Worm (Caenorhabditis elegans) whole organism, mixed stage, embryonic: ENCODE results near the gene Y75B8A.37.

Source experiments
- M03D4.4 ChIP-seq: sonication (generic microtip); optimal IDR thresholded peaks from 2 replicates; lab custom pipeline; 2017; ENCODE audit warnings: mild to moderate bottlenecking, missing genetic modification characterization, missing compliant biosample characterization
- bed-3 ChIP-seq: fragments of 200-800 bp; sonication (Bioruptor generic); optimal IDR thresholded peaks from 3 replicates; lab custom pipeline; 2018; ENCODE audit warnings: mild to moderate bottlenecking, missing genetic modification characterization, moderate library complexity, missing compliant biosample characterization
- blmp-1 ChIP-seq: fragments of 150-350 bp; optimal IDR thresholded peaks from 2 replicates; lab custom pipeline; 2014; ENCODE audit warnings: missing biosample characterization, missing genetic modification characterization
- ceh-39 ChIP-seq: fragments of 150-350 bp; optimal IDR thresholded peaks from 2 replicates; lab custom pipeline; 2014; ENCODE audit warnings: missing biosample characterization, missing genetic modification characterization
- ceh-43 ChIP-seq: fragments of 200-800 bp; sonication (Bioruptor generic); optimal IDR thresholded peaks from 2 replicates; lab custom pipeline; 2018; ENCODE audit warnings: mild to moderate bottlenecking, missing genetic modification characterization, moderate library complexity, missing compliant biosample characterization
- ceh-83 ChIP-seq: fragments of 200-800 bp; sonication (Bioruptor generic); optimal IDR thresholded peaks from 2 replicates; lab custom pipeline; 2018; ENCODE audit warnings: mild to moderate bottlenecking, missing genetic modification characterization, missing compliant biosample characterization
- ces-1 ChIP-seq: fragments of 150-350 bp; optimal IDR thresholded peaks from 2 replicates; lab custom pipeline; 2014; ENCODE audit warnings: missing biosample characterization, missing genetic modification reagents, missing genetic modification characterization
- cnd-1 ChIP-seq: fragments of 200-800 bp; sonication (Bioruptor generic); optimal IDR thresholded peaks from 2 replicates; lab custom pipeline; 2018; ENCODE audit warnings: mild to moderate bottlenecking, missing genetic modification characterization, missing compliant biosample characterization
- drap-1 ChIP-seq: fragments of 200-800 bp; sonication (Bioruptor generic); optimal IDR thresholded peaks from 3 replicates; lab custom pipeline; 2018; ENCODE audit warnings: mild to moderate bottlenecking, missing genetic modification characterization, missing compliant biosample characterization
- elt-1 ChIP-seq: sonication (generic microtip); optimal IDR thresholded peaks from 2 replicates; lab custom pipeline; 2017; ENCODE audit warnings: missing genetic modification characterization, mild to moderate bottlenecking, missing compliant biosample characterization, antibody characterized with exemption, moderate library complexity, borderline replicate concordance; ENCODE audit not compliant: insufficient read depth
- elt-3 ChIP-seq: fragments of 150-350 bp; optimal IDR thresholded peaks from 2 replicates; lab custom pipeline; 2014; ENCODE audit warnings: missing biosample characterization, missing genetic modification characterization
- flh-1 ChIP-seq: fragments of 200-800 bp; sonication (Bioruptor generic); optimal IDR thresholded peaks from 2 replicates; lab custom pipeline; 2018; ENCODE audit warnings: mild to moderate bottlenecking, missing genetic modification characterization, moderate library complexity, missing compliant biosample characterization
- ham-2 ChIP-seq: fragments of 200-800 bp; sonication (Bioruptor generic); optimal IDR thresholded peaks from 2 replicates; lab custom pipeline; 2018; ENCODE audit warnings: mild to moderate bottlenecking, missing genetic modification characterization, missing compliant biosample characterization
- hlh-1 ChIP-seq: fragments of 150-350 bp; optimal IDR thresholded peaks from 2 replicates; lab custom pipeline; 2014; ENCODE audit warnings: missing biosample characterization, missing genetic modification reagents, missing genetic modification characterization
- lin-13 ChIP-seq: fragments of 150-350 bp; optimal IDR thresholded peaks from 2 replicates; lab custom pipeline; 2014; ENCODE audit warnings: missing biosample characterization, missing genetic modification characterization
- lin-32 ChIP-seq: fragments of 200-800 bp; sonication (Bioruptor generic); optimal IDR thresholded peaks from 2 replicates; lab custom pipeline; 2018; ENCODE audit warnings: mild to moderate bottlenecking, missing genetic modification characterization, missing compliant biosample characterization
- lsy-2 ChIP-seq: fragments of 150-350 bp; optimal IDR thresholded peaks from 2 replicates; lab custom pipeline; 2014; ENCODE audit warnings: missing biosample characterization, missing genetic modification characterization
- mab-5 ChIP-seq: fragments of 150-350 bp; optimal IDR thresholded peaks from 2 replicates; lab custom pipeline; 2014; ENCODE audit warnings: missing biosample characterization, missing genetic modification characterization
- mep-1 ChIP-seq: fragments of 150-350 bp; optimal IDR thresholded peaks from 2 replicates; lab custom pipeline; 2017; ENCODE audit warnings: missing biosample characterization, missing genetic modification reagents, missing genetic modification characterization, inconsistent platforms
- mls-2 ChIP-seq: sonication (generic microtip); optimal IDR thresholded peaks from 2 replicates; lab custom pipeline; 2016; ENCODE audit warnings: mild to moderate bottlenecking, missing genetic modification characterization, moderate library complexity, missing compliant biosample characterization
- nhr-12 ChIP-seq: fragments of 150-350 bp; optimal IDR thresholded peaks from 2 replicates; lab custom pipeline; 2014; ENCODE audit warnings: missing biosample characterization, missing genetic modification characterization
- nhr-2 ChIP-seq: fragments of 150-350 bp; optimal IDR thresholded peaks from 2 replicates; lab custom pipeline; 2014; ENCODE audit warnings: missing biosample characterization, missing genetic modification characterization
- nhr-237 ChIP-seq: fragments of 150-350 bp; optimal IDR thresholded peaks from 2 replicates; lab custom pipeline; 2014; ENCODE audit warnings: missing biosample characterization, missing genetic modification characterization
- nhr-28 ChIP-seq: fragments of 150-350 bp; optimal IDR thresholded peaks from 2 replicates; lab custom pipeline; 2014; ENCODE audit warnings: missing biosample characterization, missing genetic modification characterization
- nhr-76 ChIP-seq: sonication (generic microtip); optimal IDR thresholded peaks from 2 replicates; lab custom pipeline; 2017; ENCODE audit warnings: missing biosample characterization, missing genetic modification characterization
- pha-4 ChIP-seq: fragments of 150-350 bp; optimal IDR thresholded peaks from 2 replicates; lab custom pipeline; 2018; ENCODE audit warnings: missing biosample characterization, missing genetic modification reagents, missing genetic modification characterization
- sem-2 ChIP-seq: fragments of 200-800 bp; sonication (Bioruptor generic); optimal IDR thresholded peaks from 2 replicates; lab custom pipeline; 2018; ENCODE audit warnings: mild to moderate bottlenecking, missing genetic modification characterization, missing compliant biosample characterization
- snpc-4 ChIP-seq: fragments of 150-350 bp; optimal IDR thresholded peaks from 2 replicates; lab custom pipeline; 2014; ENCODE audit warnings: missing biosample characterization, missing genetic modification characterization
- sptf-1 ChIP-seq: sonication (generic microtip); optimal IDR thresholded peaks from 2 replicates; lab custom pipeline; 2017; ENCODE audit warnings: mild to moderate bottlenecking, missing genetic modification characterization, moderate library complexity, missing compliant biosample characterization
- tbx-8 ChIP-seq: fragments of 200-800 bp; sonication (Bioruptor generic); optimal IDR thresholded peaks from 2 replicates; lab custom pipeline; 2018; ENCODE audit warnings: mild to moderate bottlenecking, missing genetic modification characterization, moderate library complexity, missing compliant biosample characterization
- unc-120 ChIP-seq: sonication (generic microtip); optimal IDR thresholded peaks from 2 replicates; lab custom pipeline; 2017; ENCODE audit warnings: missing genetic modification characterization, missing compliant biosample characterization; ENCODE audit not compliant: poor library complexity, severe bottlenecking
- unc-39 ChIP-seq: fragments of 150-350 bp; optimal IDR thresholded peaks from 2 replicates; lab custom pipeline; 2014; ENCODE audit warnings: missing biosample characterization, missing genetic modification characterization
- unc-62 ChIP-seq: fragments of 150-350 bp; optimal IDR thresholded peaks from 2 replicates; lab custom pipeline; 2014; ENCODE audit warnings: missing biosample characterization, missing genetic modification reagents, missing genetic modification characterization
- zip-8 ChIP-seq: fragments of 150-350 bp; optimal IDR thresholded peaks from 2 replicates; lab custom pipeline; 2014; ENCODE audit warnings: missing biosample characterization, missing genetic modification characterization
- ztf-11 ChIP-seq: fragments of 150-350 bp; optimal IDR thresholded peaks from 2 replicates; lab custom pipeline; 2014; ENCODE audit warnings: missing biosample characterization, missing genetic modification characterization

The Y75B8A.37 gene

DNA sequence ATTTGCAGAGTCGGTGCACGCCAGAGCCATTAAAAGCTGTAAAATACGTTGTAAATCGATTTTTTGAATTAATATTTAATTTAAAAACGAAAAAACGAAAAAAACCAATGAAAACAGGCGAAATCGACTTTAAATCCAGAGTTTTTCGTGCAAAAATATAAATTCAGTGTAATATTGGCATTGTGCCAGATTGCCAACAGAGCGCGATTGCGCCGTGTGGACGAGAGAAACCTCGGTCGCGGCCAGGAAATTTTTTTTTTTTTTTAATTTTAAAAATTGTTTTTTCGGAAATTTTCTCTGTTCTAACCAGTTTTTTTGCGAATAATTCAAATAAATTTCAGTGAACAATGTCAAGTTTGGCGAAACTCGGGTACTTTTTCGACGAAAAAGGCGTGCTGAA, 36.0 kb downstream of the Y75B8A.37 start, which contains the start of the genes pph-4.1 and Y75B8A.31:
TSS of gene pph-4.1 (minus strand) at position 36 of the 400 bp plus-strand sequence.
TSS of gene Y75B8A.31 (plus strand) at position 342 of the 400 bp plus-strand sequence.
- peak; percentile 74 for TF ChIP-seq lsy-2
- TF ChIP-seq ham-2: no peak
- no peak for TF ChIP-seq nhr-76
- TF ChIP-seq ces-1 (GFP tag; lab: Kevin White, UChicago): peak; percentile 61
- TF ChIP-seq tbx-8 (GFP tag; lab: Kevin White, UChicago): no peak
- TF ChIP-seq unc-62 (GFP tag; lab: Kevin White, UChicago): no peak
- peak; percentile 14 for TF ChIP-seq hlh-1
- no peak for TF ChIP-seq ceh-43 (GFP tag; lab: Kevin White, UChicago)
- TF ChIP-seq lin-13 (tag; lab: Kevin White, UChicago): peak; percentile 62
- TF ChIP-seq mep-1 (tag; lab: Kevin White, UChicago): peak; percentile 82
- TF ChIP-seq mab-5: no peak
- no peak for TF ChIP-seq elt-1 (tag; lab: Kevin White, UChicago)
- TF ChIP-seq nhr-28 (tag; lab: Kevin White, UChicago): no peak
- peak; percentile 33 for TF ChIP-seq ceh-39 (tag; lab: Kevin White, UChicago)
- no peak for TF ChIP-seq elt-3 (tag; lab: Kevin White, UChicago)
- no peak for TF ChIP-seq cnd-1 (tag; lab: Kevin White, UChicago)
- no peak for TF ChIP-seq bed-3
- TF ChIP-seq sem-2: no peak
- peak; percentile 72 for TF ChIP-seq pha-4 (tag; lab: Kevin White, UChicago)
- no peak for TF ChIP-seq snpc-4 (tag; lab: Kevin White, UChicago)
- no peak for TF ChIP-seq blmp-1
- no peak for TF ChIP-seq M03D4.4 (tag; lab: Kevin White, UChicago)
- peak; percentile 40 for TF ChIP-seq nhr-237 (tag; lab: Kevin White, UChicago)
- TF ChIP-seq sptf-1 (tag; lab: Kevin White, UChicago): peak; percentile 75
- no peak for TF ChIP-seq ztf-11 (tag; lab: Kevin White, UChicago)
- TF ChIP-seq unc-120 (tag; lab: Kevin White, UChicago): peak; percentile 1
- TF ChIP-seq zip-8 (tag; lab: Kevin White, UChicago): no peak
- TF ChIP-seq lin-32: no peak
- peak; percentile 9 for TF ChIP-seq mls-2 (tag; lab: Kevin White, UChicago)
- TF ChIP-seq nhr-2 (tag; lab: Kevin White, UChicago): no peak
- TF ChIP-seq drap-1 (GFP tag; lab: Kevin White, UChicago): no peak
- TF ChIP-seq ceh-83 (GFP tag; lab: Kevin White, UChicago): no peak
- TF ChIP-seq unc-39: no peak
- no peak for TF ChIP-seq flh-1
- no peak for TF ChIP-seq nhr-12 (tag; lab: Kevin White, UChicago)

DNA sequence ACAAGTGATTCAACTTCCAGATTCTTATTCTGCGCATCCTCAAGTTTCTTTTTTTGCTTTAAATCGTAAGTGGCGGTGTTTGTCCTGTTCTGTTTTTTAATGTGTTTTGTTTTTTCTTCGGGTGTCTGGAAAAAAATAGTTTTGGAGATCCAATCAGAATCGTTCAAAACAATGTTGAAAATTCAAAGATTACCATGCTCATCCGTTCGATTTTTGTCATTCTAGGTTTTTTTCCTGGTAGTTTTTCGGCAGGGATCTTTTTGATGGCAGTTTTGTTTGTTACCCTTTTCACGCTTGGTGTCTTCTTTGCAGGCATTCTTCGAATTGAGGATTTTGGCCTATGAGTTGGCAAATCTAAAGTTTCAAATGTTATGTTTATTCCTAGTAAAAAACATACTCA, 41.3 kb downstream of the Y75B8A.37 start:
- TF ChIP-seq ham-2 (no peak), ceh-39 (tag; lab: Kevin White, UChicago) (no peak), nhr-2 (tag; lab: Kevin White, UChicago) (no peak), bed-3 (no peak), nhr-12 (tag; lab: Kevin White, UChicago) (no peak), nhr-76 (no peak), ceh-83 (GFP tag; lab: Kevin White, UChicago) (no peak), ztf-11 (tag; lab: Kevin White, UChicago) (no peak), snpc-4 (tag; lab: Kevin White, UChicago) (no peak), mep-1 (tag; lab: Kevin White, UChicago) (no peak), hlh-1 (no peak), sem-2 (no peak), lin-13 (tag; lab: Kevin White, UChicago) (no peak), ceh-43 (GFP tag; lab: Kevin White, UChicago) (no peak), nhr-237 (tag; lab: Kevin White, UChicago) (no peak), flh-1 (no peak), M03D4.4 (tag; lab: Kevin White, UChicago) (no peak)

- TF ChIP-seq mep-1 (tag; lab: Kevin White, UChicago) (no peak), ham-2 (no peak), ceh-39 (tag; lab: Kevin White, UChicago) (no peak), nhr-76 (no peak), bed-3 (no peak), unc-120 (tag; lab: Kevin White, UChicago) (no peak), zip-8 (tag; lab: Kevin White, UChicago) (no peak), mls-2 (tag; lab: Kevin White, UChicago) (no peak), cnd-1 (tag; lab: Kevin White, UChicago) (no peak), ceh-83 (GFP tag; lab: Kevin White, UChicago) (no peak), elt-3 (tag; lab: Kevin White, UChicago) (no peak), hlh-1 (no peak), snpc-4 (tag; lab: Kevin White, UChicago) (no peak), nhr-237 (tag; lab: Kevin White, UChicago) (no peak), ceh-43 (GFP tag; lab: Kevin White, UChicago) (no peak), M03D4.4 (tag; lab: Kevin White, UChicago) (no peak)
- TF ChIP-seq, all 35 proteins: peak for 0
Observed at ce11 chrIII:12358461-12358860, 43.2 kb downstream of the Y75B8A.37 start, which contains the start of gene Y75B8A.32. Gene Y75B8A.32, minus strand, starts transcription at chrIII:12358561.
